Fruit fly (Drosophila melanogaster): Measurements from ENCODE around the gene CG43330.
A peak's percentile ranks its signal among the peaks of the same experiment; 100 is the strongest.

CG43330 gene

DNA sequence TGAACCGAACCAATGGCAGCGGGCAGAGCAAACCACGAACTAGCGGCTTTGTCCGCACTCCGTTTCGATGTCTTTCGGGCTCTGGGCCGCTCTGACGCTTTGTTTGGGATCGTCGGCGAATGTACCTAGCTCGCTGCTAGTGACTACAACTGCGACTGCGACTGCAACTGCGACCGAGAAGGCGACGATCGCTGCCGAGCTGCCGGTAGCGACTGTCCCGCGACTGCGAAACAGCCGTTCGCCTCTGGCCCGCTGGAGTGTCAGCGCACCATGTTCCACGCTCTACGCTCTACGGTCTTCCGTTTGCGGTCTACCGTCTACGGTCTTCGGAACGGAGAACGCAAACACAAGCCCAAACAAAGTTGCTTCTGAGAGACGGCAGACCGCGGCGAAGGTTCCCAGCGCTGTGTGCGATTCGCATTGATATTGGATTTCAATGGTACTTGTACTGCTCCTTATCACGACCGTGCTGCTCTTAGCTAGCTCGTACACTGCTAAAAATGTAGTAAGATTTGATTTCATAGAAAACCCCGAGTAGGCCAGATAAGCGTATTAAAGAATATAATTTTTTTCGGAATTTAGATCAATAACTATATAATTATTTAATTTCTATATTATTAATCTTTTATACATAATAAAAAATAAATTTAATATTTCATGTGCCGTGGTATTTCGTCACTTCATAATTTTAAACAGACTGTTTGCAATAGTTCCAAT is 43.1 kb downstream of the CG43330 start, which contains the start of gene laza (continued):
- TF ChIP-seq CkIIα-i1 (GFP tag; IDR thresholded peaks at IDR 0.05) (no peak), chif (GFP tag; optimal IDR thresholded peaks at IDR 0.05) (no peak), CG9932 (GFP tag; IDR thresholded peaks at IDR 0.05) (peak; percentile 25; the same call in 1 of the 2 replicates), gem (tag; optimal IDR thresholded peaks at IDR 0.05) (peak; percentile 56), CG4424 (GFP tag; optimal IDR thresholded peaks at IDR 0.05) (no peak), CG5180 (GFP tag; optimal IDR thresholded peaks at IDR 0.05) (peak; percentile 84), CG11695 (GFP tag; IDR thresholded peaks at IDR 0.05) (peak; percentile 29; the same call in 1 of the 3 replicates), Lhr (GFP tag; optimal IDR thresholded peaks at IDR 0.05) (no peak), CG10462 (GFP tag; optimal IDR thresholded peaks at IDR 0.05) (no peak), sqz (GFP tag; optimal IDR thresholded peaks at IDR 0.05) (no peak), CG12391 (tag; optimal IDR thresholded peaks at IDR 0.05) (peak; percentile 2), bab2 (GFP tag; optimal IDR thresholded peaks at IDR 0.05) (no peak), zf30C (GFP tag; optimal IDR thresholded peaks at IDR 0.05) (peak; percentile 51), gce (GFP tag; IDR thresholded peaks at IDR 0.05) (peak; percentile 20; the same call in 1 of the 3 replicates), CG4820 (GFP tag; optimal IDR thresholded peaks at IDR 0.05) (no peak), Max (GFP tag; optimal IDR thresholded peaks at IDR 0.05) (no peak), CG14860 (GFP tag; IDR thresholded peaks at IDR 0.05; ENCODE audit: partially characterized antibody) (no peak), Oaz (GFP tag; IDR thresholded peaks at IDR 0.05) (no peak), Fer3 (tag; optimal IDR thresholded peaks at IDR 0.05) (no peak), vfl (GFP tag; optimal IDR thresholded peaks at IDR 0.05) (no peak), Aef1 (GFP tag; IDR thresholded peaks at IDR 0.05) (no peak), slbo (GFP tag; IDR thresholded peaks at IDR 0.05) (peak; percentile 35), CG2202 (tag; optimal IDR thresholded peaks at IDR 0.05) (no peak), CG17912 (GFP tag; optimal IDR thresholded peaks at IDR 0.05) (no peak), nom (GFP tag; optimal IDR thresholded peaks at IDR 0.05) (peak; percentile 12), lab (GFP tag; optimal IDR thresholded peaks at IDR 0.05) (peak; percentile 34), pum (GFP tag; optimal IDR thresholded peaks at IDR 0.05) (no peak), Sry-δ (GFP tag; optimal IDR thresholded peaks at IDR 0.05) (no peak), CG5245 (GFP tag; optimal IDR thresholded peaks at IDR 0.05) (no peak), danr (GFP tag; IDR thresholded peaks at IDR 0.05) (no peak), CG11085 (GFP tag; IDR thresholded peaks at IDR 0.05) (peak; percentile 22; the same call in 1 of the 2 replicates), Xrp1 (GFP tag; IDR thresholded peaks at IDR 0.05) (peak; percentile 11; the same call in 1 of the 2 replicates), Myb (GFP tag; optimal IDR thresholded peaks at IDR 0.05) (no peak), run (tag; optimal IDR thresholded peaks at IDR 0.05) (no peak), ATbp (GFP tag; optimal IDR thresholded peaks at IDR 0.05) (no peak), CG10543 (GFP tag; optimal IDR thresholded peaks at IDR 0.05) (peak; percentile 62), CG43689 (GFP tag; IDR thresholded peaks at IDR 0.05) (no peak), schlank (tag; optimal IDR thresholded peaks at IDR 0.05) (no peak), org-1 (GFP tag; optimal IDR thresholded peaks at IDR 0.05) (no peak), pan (optimal IDR thresholded peaks at IDR 0.05) (no peak), pan (GFP tag; optimal IDR thresholded peaks at IDR 0.05 in 1 of 2, IDR thresholded peaks at IDR 0.05 in 1 of 2) (no peak), fd64A (GFP tag; optimal IDR thresholded peaks at IDR 0.05) (no peak), HmgZ (tag; optimal IDR thresholded peaks at IDR 0.05) (peak; percentile 59), CG9797 (GFP tag; optimal IDR thresholded peaks at IDR 0.05) (no peak), GATAe (GFP tag; conservative IDR thresholded peaks at IDR 0.05) (peak; percentile 35; the same call in 1 of the 2 replicates), TFAM (GFP tag; optimal IDR thresholded peaks at IDR 0.05) (no peak), Jarid2 (GFP tag; optimal IDR thresholded peaks at IDR 0.05) (peak; percentile 50), CG4404 (GFP tag; IDR thresholded peaks at IDR 0.05) (0 out of 2 replicates have a peak, but pooled peaks have one; percentile 7), pita (GFP tag; optimal IDR thresholded peaks at IDR 0.05) (no peak), NC2β (GFP tag; optimal IDR thresholded peaks at IDR 0.05) (no peak)
